Worm (Caenorhabditis elegans) whole organism, dauer: ENCODE data around the gene cosa-1.

ENCODE experiments used
- unc-62 ChIP-seq: sonication (generic microtip); optimal IDR thresholded peaks from 2 replicates; lab custom pipeline; 2017; ENCODE audit warnings: missing biosample characterization, missing genetic modification reagents, missing genetic modification characterization

The cosa-1 gene

DNA sequence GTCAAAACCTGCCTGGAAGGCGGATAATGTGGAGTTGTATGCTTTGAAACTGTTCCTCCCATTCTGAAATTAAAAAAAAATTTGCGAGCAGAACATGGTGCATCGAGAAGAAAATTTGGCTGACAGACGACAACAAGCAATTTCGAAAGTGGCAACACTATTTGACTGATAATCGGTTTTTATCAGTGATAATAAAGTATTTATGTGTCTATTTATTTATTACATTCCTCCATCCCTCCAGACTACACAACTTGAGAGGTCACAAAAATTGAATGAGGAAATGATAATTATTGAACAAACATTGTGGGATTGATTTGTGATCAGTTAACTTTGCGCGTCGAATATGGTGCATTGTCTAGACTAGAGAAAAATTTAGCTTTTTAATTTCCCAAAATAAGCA lies 13.6 kb downstream of the cosa-1 start, which contains the start of gene cest-25:
cest-25 (minus strand) TSS at position 63 of the 400 bp plus-strand sequence.
- TF ChIP-seq unc-62 (GFP tag; lab: Kevin White, UChicago), result no peak

DNA sequence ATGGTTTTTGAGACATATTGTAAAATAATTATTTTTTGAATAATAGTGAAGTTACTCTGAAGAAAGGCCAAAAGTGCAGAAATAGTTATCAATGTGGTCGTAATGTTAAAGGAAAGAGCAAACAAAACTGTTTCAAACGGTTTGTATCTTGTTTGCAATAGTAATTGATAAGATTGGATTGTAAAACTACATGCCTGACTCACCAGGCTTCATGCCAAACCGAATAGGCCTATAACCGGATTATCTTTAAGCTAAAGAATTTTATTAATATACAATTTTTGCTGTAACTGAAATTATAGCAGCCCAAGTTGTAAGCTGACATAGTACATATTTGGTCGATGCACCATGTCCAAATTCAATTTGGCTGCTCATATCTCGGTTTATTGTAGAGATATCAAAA lies 20.6 kb downstream of the cosa-1 start, which contains the start of gene Y71H2AM.14:
Y71H2AM.14 (minus strand) TSS at position 101 of the 400 bp plus-strand sequence.
- TF ChIP-seq unc-62 (GFP tag; lab: Kevin White, UChicago), result no peak

DNA sequence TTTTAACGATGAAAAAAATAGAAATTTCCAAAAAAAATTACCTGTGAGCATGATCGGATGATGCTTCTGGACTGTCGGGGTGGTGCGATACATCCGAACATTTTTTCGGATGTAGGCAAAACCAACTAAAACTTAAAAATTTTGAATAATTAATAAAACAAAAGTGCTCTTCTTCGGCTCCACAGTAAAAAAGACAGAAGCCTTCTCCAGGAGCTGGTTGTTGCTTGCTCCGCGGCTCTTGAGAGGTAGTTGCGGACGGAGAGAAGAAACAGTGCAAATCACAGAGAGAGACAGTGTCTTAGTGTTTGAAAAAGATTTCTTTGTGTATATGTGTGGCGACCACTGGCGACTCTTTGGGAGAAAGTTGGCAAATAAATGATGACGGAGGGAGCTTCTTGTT lies 30.3 kb downstream of the cosa-1 start, which contains the start of gene gldi-9:
gldi-9 (minus strand) TSS at position 101 of the 400 bp plus-strand sequence.
- TF ChIP-seq unc-62 (GFP tag; lab: Kevin White, UChicago), result no peak

DNA sequence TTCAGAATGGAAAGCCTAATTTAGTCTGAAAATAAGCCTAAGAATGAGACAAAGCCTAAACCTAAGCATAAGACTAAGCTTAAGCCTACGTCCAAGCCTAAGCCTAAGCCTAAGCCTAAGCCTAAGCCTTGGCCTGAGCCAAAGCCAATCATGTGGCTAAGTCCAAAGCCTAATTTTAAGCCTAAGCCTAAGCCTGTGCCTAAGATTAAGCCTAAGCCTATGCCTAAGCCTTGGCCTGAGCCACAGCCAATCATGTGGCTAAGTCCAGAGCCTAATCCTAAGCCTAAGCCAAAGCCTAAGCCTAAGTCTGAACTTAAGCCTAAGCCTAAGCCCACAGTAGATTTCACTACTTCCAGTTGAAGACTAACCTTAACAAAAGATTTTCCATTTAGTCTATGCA lies 31.6 kb downstream of the cosa-1 start:
- TF ChIP-seq unc-62 (GFP tag; lab: Kevin White, UChicago), result no peak

DNA sequence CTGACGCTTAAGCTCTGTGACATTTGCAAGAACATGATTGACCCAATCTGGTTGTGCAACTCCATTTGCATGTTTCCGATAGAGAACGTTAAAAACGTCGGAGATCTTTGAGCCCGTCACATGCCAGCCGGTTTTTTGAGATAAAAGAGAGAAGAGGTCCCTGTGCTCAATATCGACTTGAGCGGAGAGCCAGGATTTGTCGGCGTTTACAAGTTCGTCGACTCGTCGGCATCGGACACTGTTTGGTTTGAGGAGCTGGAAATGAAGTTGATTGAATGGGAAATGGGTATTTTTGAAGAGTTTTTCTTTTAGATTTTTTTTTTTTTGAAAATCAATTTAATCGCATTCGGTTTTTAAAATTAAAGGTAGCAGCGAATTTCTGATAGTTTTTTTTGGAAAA lies 32.2 kb downstream of the cosa-1 start:
- no peak for TF ChIP-seq unc-62 (GFP tag; lab: Kevin White, UChicago)

DNA sequence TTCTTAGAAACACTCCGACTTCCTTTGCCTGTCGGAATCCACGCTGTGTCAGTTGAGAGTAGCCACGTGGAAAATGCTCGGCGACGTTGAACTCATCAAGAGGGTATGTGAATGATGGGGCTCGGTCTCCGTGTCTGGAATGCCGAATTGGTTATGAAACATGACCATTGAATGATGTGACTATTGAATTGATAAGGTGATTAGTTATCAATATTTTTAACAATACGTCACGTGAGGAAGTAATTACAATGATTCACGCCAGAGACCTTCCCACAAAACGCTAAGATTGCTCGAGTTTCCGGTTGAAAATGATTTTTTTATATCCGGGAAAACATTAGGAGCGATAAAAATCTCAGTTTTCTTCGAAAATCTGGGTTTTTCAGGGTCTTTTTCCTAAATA lies 33.4 kb downstream of the cosa-1 start:
- no peak for TF ChIP-seq unc-62 (GFP tag; lab: Kevin White, UChicago)

DNA sequence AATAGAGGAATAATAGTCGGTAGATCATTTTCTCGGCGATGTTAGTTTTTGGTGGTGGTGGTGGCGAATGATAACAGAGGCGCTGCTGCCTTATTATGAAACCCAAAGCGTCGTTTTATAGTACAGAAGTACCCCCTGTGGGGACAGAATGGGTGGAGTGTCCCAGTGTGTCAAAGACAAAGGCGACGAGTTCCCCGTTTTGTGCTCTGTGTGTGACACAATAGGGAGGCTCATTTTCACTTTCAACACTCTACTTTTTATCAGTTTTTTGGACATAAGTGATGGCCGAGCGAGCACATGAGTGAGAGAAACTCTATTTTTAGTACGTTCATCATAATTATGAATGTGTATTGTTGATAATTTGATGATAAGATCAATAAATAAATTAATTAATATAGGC lies 34.8 kb downstream of the cosa-1 start, which contains the start of gene pho-9:
pho-9 (minus strand) TSS at position 91 of the 400 bp plus-strand sequence.
- TF ChIP-seq unc-62 (GFP tag; lab: Kevin White, UChicago), result no peak

DNA sequence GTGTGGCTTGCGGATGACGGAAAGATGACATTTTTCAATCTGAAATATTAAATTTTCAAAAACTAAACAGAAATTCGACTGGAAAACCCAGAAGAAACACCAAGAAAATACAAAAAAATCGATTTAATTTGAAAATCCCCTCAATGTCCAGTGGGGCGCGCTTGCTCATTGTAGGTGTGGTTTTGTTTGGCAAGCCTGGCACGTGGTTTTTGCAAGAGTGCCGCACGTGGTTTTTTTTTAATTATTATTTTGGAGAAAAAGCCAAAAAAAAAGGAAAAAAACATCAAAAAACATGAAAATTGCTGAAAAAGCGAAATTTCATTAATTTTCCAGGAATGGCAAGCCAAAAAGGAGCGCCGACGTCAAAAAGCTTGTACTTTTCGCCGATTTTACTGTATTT lies 42.7 kb downstream of the cosa-1 start, which contains the start of gene swsn-3:
swsn-3 (minus strand) TSS at position 45 of the 400 bp plus-strand sequence.
- TF ChIP-seq unc-62 (GFP tag; lab: Kevin White, UChicago), result no peak

DNA sequence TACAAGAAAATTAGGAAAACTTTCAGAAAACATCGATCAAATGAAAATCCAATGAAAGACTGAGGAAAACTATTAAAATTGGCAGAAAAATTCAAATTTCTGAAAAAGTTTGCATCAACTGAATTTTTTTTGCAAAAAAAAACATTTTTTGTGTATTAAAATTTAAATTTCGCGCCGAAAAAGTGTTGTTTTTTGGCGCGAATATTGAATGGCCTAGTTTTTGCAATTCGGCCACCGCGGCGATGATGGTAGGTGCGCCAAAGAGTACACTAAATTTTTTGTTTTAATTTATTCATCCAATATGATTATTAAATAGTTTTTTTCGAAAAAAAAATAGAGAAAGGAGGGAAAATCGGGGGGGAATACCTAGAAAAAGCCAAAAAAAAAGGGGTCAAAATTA lies 43.2 kb downstream of the cosa-1 start:
- TF ChIP-seq unc-62 (GFP tag; lab: Kevin White, UChicago), result no peak

DNA sequence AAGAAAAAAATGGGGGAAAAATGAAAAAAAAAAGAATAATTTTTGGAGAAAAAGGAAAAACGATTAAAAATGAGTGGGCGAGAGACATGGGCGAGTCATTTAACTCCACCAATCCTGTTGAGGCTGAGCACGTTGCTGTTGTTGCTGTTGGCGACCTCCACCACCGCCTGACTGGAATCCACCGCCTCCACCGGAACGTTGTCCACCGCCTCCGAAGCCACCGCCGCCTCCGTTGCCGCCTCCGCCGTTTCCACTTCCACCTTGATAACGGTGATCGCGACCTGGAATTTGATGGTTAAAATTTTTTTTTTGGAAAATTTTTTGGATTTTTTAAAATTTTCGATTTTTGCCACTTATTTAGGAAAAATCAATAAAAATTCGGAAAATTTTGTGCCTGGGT lies 44.8 kb downstream of the cosa-1 start:
- no peak for TF ChIP-seq unc-62 (GFP tag; lab: Kevin White, UChicago)

DNA sequence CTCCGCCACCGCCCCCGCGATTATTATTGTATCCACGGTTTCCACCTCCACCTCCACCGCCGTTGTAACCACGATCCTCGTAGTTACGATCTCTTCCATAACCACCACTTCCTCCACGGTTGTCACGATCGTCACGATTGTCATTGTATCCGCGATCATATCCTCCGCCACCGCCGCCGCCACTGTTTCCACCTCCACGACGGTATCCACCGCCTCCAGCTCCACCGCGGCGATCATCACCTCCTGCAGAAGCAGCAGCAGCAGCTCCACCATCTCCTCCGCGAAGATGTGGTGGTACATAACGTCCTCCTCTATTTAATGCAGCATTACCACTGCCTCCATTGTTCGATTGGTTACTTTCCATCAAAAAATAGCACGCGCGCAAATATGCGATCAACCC lies 52.7 kb downstream of the cosa-1 start, which contains the start of gene laf-1:
laf-1 (minus strand) TSS at position 399 of the 400 bp plus-strand sequence.
- TF ChIP-seq unc-62 (GFP tag; lab: Kevin White, UChicago), result no peak

DNA sequence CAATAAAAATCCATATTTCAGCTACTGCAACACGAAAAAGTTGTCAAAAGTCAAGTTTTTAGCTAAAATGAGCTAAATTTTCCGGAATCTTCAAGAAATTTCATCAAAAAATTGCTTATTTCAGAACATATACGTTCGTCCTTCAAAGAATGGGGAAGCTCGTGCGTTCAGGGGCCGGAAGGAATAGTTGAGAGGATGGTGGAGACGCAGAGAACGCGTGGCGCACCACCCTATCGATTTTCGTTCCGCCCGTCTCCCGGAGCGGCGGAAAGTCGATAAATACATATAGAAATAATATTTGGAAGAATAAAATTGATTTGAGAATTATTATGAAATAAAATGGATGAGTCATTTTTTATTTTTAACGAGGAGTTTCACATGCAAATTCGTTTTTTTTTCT lies 54.4 kb downstream of the cosa-1 start:
- no peak for TF ChIP-seq unc-62 (GFP tag; lab: Kevin White, UChicago)

DNA sequence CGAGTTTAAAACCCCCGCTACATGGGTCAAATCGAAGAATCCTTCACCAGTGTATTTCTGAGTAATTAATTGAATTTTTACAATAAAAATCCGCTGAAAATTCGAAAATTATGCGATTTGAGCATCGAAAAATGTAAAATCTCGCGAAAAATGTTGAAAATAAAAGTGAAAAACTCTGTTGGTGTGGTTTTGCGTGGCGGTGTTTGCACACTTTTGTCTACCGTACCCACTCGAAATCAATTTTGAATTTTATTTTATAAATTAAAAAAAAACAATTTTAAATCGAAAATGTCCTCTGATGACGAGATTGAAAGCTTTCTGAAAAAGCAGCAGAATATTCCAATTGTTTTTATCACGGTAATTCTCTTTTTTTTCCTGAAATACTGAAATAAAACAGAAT lies 54.9 kb downstream of the cosa-1 start, which contains the start of gene Y71H2AM.6:
Y71H2AM.6 (plus strand) TSS at position 264 of the 400 bp plus-strand sequence.
- no peak for TF ChIP-seq unc-62 (GFP tag; lab: Kevin White, UChicago)
